Fruit fly (Drosophila melanogaster) whole organism, prepupa: ENCODE measurements around the gene Cyp4d2.

Source experiments
- Lpt ChIP-seq: fragments of 200-800 bp; sonication (Bioruptor generic); optimal IDR thresholded peaks from 3 replicates; lab custom pipeline; 2016; ENCODE audit warnings: missing biosample characterization, missing genetic modification characterization
- OdsH ChIP-seq: fragments of 200-800 bp; sonication (Bioruptor generic); optimal IDR thresholded peaks from 3 replicates; lab custom pipeline; 2016; ENCODE audit warnings: missing biosample characterization, missing genetic modification characterization
- Sox15 ChIP-seq: fragments of 200-800 bp; sonication (Bioruptor generic); optimal IDR thresholded peaks from 3 replicates; lab custom pipeline; 2016; ENCODE audit warnings: missing biosample characterization, missing genetic modification characterization
- achi ChIP-seq: fragments of 200-800 bp; sonication (Bioruptor generic); optimal IDR thresholded peaks from 3 replicates; lab custom pipeline; 2016; ENCODE audit warnings: missing biosample characterization, missing genetic modification characterization
- dac ChIP-seq: fragments of 200-800 bp; sonication (Bioruptor generic); optimal IDR thresholded peaks from 2 replicates; lab custom pipeline; 2017; ENCODE audit warnings: missing biosample characterization, mild to moderate bottlenecking, missing genetic modification characterization
- fd59A ChIP-seq: fragments of 200-800 bp; sonication (Bioruptor generic); optimal IDR thresholded peaks from 2 replicates; lab custom pipeline; 2017; ENCODE audit warnings: missing biosample characterization, mild to moderate bottlenecking, missing genetic modification characterization, missing genetic modification reagents
- lz ChIP-seq: fragments of 200-800 bp; sonication (Bioruptor generic); optimal IDR thresholded peaks from 3 replicates; lab custom pipeline; 2016; ENCODE audit warnings: missing biosample characterization, missing genetic modification characterization
- pdm3 ChIP-seq: fragments of 200-800 bp; sonication (Bioruptor generic); optimal IDR thresholded peaks from 3 replicates; lab custom pipeline; 2016; ENCODE audit warnings: missing biosample characterization, missing genetic modification characterization
- spab ChIP-seq: fragments of 200-800 bp; sonication (Bioruptor generic); optimal IDR thresholded peaks from 2 replicates; lab custom pipeline; 2017; ENCODE audit warnings: missing biosample characterization, mild to moderate bottlenecking, missing genetic modification characterization, missing genetic modification reagents
- svp ChIP-seq: fragments of 200-800 bp; sonication (Bioruptor generic); peaks from one replicate; lab custom pipeline; 2016; ENCODE audit warnings: missing biosample characterization, missing genetic modification characterization

DNA sequence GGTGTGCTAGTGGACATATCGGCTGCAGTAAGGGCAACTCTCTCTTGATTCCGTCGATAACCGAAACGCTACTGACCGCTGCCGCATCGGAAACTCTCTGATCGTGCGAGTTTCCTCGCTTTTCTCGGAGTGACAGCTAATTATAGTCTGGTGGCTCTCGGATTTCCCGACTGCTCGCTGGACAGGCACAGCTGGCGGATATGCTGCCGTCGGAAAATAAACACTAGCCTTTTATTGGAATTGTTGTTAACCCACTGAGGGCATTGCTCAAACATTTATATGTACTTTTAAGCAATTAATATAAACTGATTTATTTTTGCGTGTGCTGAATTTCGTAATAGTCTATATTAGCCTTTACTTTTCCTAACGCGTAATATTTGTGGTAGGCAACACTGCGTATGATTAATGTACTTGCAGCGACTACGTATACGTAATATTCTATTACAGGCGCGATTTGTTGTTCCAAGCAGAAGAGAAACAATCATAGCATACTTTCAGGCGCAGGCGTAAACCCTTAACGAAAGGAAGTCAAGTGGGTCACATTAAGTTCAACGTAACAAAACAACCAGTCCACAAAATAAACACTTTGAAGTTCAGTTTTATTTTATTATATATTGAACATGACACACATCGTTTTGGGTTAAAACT, 38.1 kb downstream of the Cyp4d2 start, which contains the start of gene SmydA-8:
- no peak for TF ChIP-seq spab (GFP tag; lab: Kevin White, UChicago)
- TF ChIP-seq achi (GFP tag; lab: Kevin White, UChicago): no peak
- TF ChIP-seq Lpt: no peak
- no peak for TF ChIP-seq OdsH
- TF ChIP-seq Sox15 (GFP tag; lab: Kevin White, UChicago): no peak
- TF ChIP-seq dac (GFP tag; lab: Kevin White, UChicago): no peak
- no peak for TF ChIP-seq lz (GFP tag; lab: Kevin White, UChicago)
- no peak for TF ChIP-seq pdm3
- TF ChIP-seq fd59A: no peak
- TF ChIP-seq svp (GFP tag; lab: Kevin White, UChicago): peak; percentile 80
